Worm (Caenorhabditis elegans) whole organism, L4 larva: ENCODE data around the gene clec-52.

ENCODE experiments used
- D1046.2 ChIP-seq: fragments of 200-800 bp; sonication (Bioruptor generic); IDR thresholded peaks from 2 replicates; pipeline ENCODE4 v1.3.6; 2022; ENCODE audit warnings: missing genetic modification characterization, missing compliant biosample characterization
- F26F4.8 ChIP-seq: fragments of 200-800 bp; sonication (Bioruptor generic); conservative IDR thresholded peaks from 2 replicates; pipeline ENCODE4 v1.3.6; 2022; ENCODE audit warnings: missing genetic modification characterization, missing compliant biosample characterization
- F37D6.2 ChIP-seq: sonication (generic microtip); optimal IDR thresholded peaks from 2 replicates; lab custom pipeline; 2016; ENCODE audit warnings: mild to moderate bottlenecking, missing genetic modification characterization, missing compliant biosample characterization
- F44E2.7 ChIP-seq: fragments of 200-800 bp; sonication (Bioruptor generic); IDR thresholded peaks from 2 replicates; pipeline ENCODE4 v2.1.2; 2022; ENCODE audit warnings: missing genetic modification characterization, missing compliant biosample characterization
- T20F7.1 ChIP-seq: fragments of 200-800 bp; sonication (Bioruptor generic); optimal IDR thresholded peaks from 2 replicates; lab custom pipeline; 2018; ENCODE audit warnings: mild to moderate bottlenecking, missing genetic modification characterization, missing compliant biosample characterization
- T26A8.4 ChIP-seq: fragments of 200-800 bp; sonication (Bioruptor generic); IDR thresholded peaks from 2 replicates; pipeline ENCODE4 v1.3.6; 2022; ENCODE audit warnings: missing genetic modification characterization, missing compliant biosample characterization
- Y75B8A.6 ChIP-seq: fragments of 200-800 bp; sonication (Bioruptor generic); IDR thresholded peaks from 2 replicates; pipeline ENCODE4 v1.3.6; 2022; ENCODE audit warnings: missing genetic modification reagents, missing genetic modification characterization, missing compliant biosample characterization
- aha-1 ChIP-seq: fragments of 150-350 bp; peaks from one replicate; lab custom pipeline; 2014; ENCODE audit warnings: missing biosample characterization, missing genetic modification characterization
- daf-16 ChIP-seq, 3 experiments: sonication (generic microtip); optimal IDR thresholded peaks; 2 replicates each; lab custom pipeline; 2016 to 2017; ENCODE audit warnings: missing genetic modification characterization in 3 of 3, missing genetic modification reagents in 3 of 3, mild to moderate bottlenecking in 2 of 3, missing compliant biosample characterization in 2 of 3, missing biosample characterization in 1 of 3, moderate library complexity in 1 of 3
- dmd-6 ChIP-seq: fragments of 200-800 bp; sonication (Bioruptor generic); IDR thresholded peaks from 2 replicates; pipeline ENCODE4 v1.3.6; 2022; ENCODE audit warnings: missing genetic modification reagents, missing genetic modification characterization, missing compliant biosample characterization
- dpl-1 ChIP-seq: fragments of 150-350 bp; optimal IDR thresholded peaks from 2 replicates; lab custom pipeline; 2014; ENCODE audit warnings: missing biosample characterization, missing genetic modification reagents, missing genetic modification characterization
- dve-1 ChIP-seq: sonication (generic microtip); optimal IDR thresholded peaks from 2 replicates; lab custom pipeline; 2017; ENCODE audit warnings: antibody characterized with exemption, mild to moderate bottlenecking, missing genetic modification characterization, missing compliant biosample characterization; ENCODE audit not compliant: insufficient read depth
- egl-43 ChIP-seq: fragments of 200-800 bp; sonication (Bioruptor generic); IDR thresholded peaks from 2 replicates; pipeline ENCODE4 v1.3.6; 2022; ENCODE audit warnings: missing genetic modification reagents, missing genetic modification characterization, missing compliant biosample characterization
- gei-8 ChIP-seq: fragments of 200-800 bp; sonication (Bioruptor generic); optimal IDR thresholded peaks from 2 replicates; lab custom pipeline; 2018; ENCODE audit warnings: mild to moderate bottlenecking, missing genetic modification characterization, missing compliant biosample characterization
- hlh-11 ChIP-seq: fragments of 200-800 bp; sonication (Bioruptor generic); optimal IDR thresholded peaks from 2 replicates; lab custom pipeline; 2018; ENCODE audit warnings: mild to moderate bottlenecking, missing genetic modification characterization, missing compliant biosample characterization
- hlh-30 ChIP-seq: sonication (generic microtip); optimal IDR thresholded peaks from 2 replicates; lab custom pipeline; 2017; ENCODE audit warnings: antibody characterized with exemption, mild to moderate bottlenecking, missing genetic modification characterization, missing compliant biosample characterization; ENCODE audit not compliant: insufficient read depth
- lin-29 ChIP-seq: fragments of 200-800 bp; sonication (Bioruptor generic); IDR thresholded peaks from 2 replicates; pipeline ENCODE4 v1.3.6; 2022; ENCODE audit warnings: missing genetic modification reagents, missing genetic modification characterization, missing compliant biosample characterization
- lir-3 ChIP-seq: sonication (generic microtip); optimal IDR thresholded peaks from 2 replicates; lab custom pipeline; 2016; ENCODE audit warnings: mild to moderate bottlenecking, missing genetic modification characterization, missing compliant biosample characterization
- lsy-2 ChIP-seq, 2 experiments: fragments of 150-350 bp in 1 of 2; sonication (generic microtip) in 1 of 2; optimal IDR thresholded peaks; 2 replicates each; lab custom pipeline; 2014 to 2017; ENCODE audit warnings: missing biosample characterization in 2 of 2, missing genetic modification characterization in 2 of 2
- madf-9 ChIP-seq: fragments of 200-800 bp; sonication (Bioruptor generic); conservative IDR thresholded peaks from 2 replicates; pipeline ENCODE4 v1.3.6; 2022; ENCODE audit warnings: missing genetic modification reagents, missing genetic modification characterization, missing compliant biosample characterization
- mdl-1 ChIP-seq, 2 experiments: fragments of 150-350 bp in 1 of 2; sonication (generic microtip) in 1 of 2; optimal IDR thresholded peaks; 2 replicates each; lab custom pipeline; 2014 to 2017; ENCODE audit warnings: missing biosample characterization in 2 of 2, missing genetic modification characterization in 2 of 2
- mep-1 ChIP-seq: fragments of 150-350 bp; sonication (generic microtip); optimal IDR thresholded peaks from 3 replicates; lab custom pipeline; 2014; ENCODE audit warnings: missing biosample characterization, missing genetic modification characterization
- nhr-28 ChIP-seq: fragments of 150-350 bp; optimal IDR thresholded peaks from 2 replicates; lab custom pipeline; 2014; ENCODE audit warnings: missing biosample characterization, missing genetic modification characterization
- nhr-41 ChIP-seq: fragments of 200-800 bp; sonication (Bioruptor generic); IDR thresholded peaks from 2 replicates; pipeline ENCODE4 v1.3.6; 2022; ENCODE audit warnings: missing genetic modification reagents, missing genetic modification characterization, missing compliant biosample characterization
- nhr-48 ChIP-seq: sonication (generic microtip); optimal IDR thresholded peaks from 2 replicates; lab custom pipeline; 2016; ENCODE audit warnings: mild to moderate bottlenecking, missing genetic modification characterization, missing compliant biosample characterization
- nhr-76 ChIP-seq: fragments of 150-350 bp; optimal IDR thresholded peaks from 2 replicates; lab custom pipeline; 2014; ENCODE audit warnings: missing biosample characterization, missing genetic modification characterization
- pha-4 ChIP-seq, 2 experiments: fragments of 150-350 bp in 1 of 2; fragments of 200-800 bp in 1 of 2; sonication (Bioruptor generic) in 1 of 2; IDR thresholded peaks in 1 of 2; optimal IDR thresholded peaks in 1 of 2; 2 replicates each; pipeline versions ENCODE4 v1.3.6 to Lab custom; 2014 to 2022; ENCODE audit warnings: missing genetic modification characterization in 2 of 2, missing genetic modification reagents in 2 of 2, missing biosample characterization in 1 of 2, missing compliant biosample characterization in 1 of 2
- pqm-1 ChIP-seq: sonication (generic microtip); optimal IDR thresholded peaks from 2 replicates; lab custom pipeline; 2017; ENCODE audit warnings: missing biosample characterization, missing genetic modification characterization
- sdz-12 ChIP-seq: fragments of 200-800 bp; sonication (Bioruptor generic); optimal IDR thresholded peaks from 2 replicates; lab custom pipeline; 2018; ENCODE audit warnings: mild to moderate bottlenecking, missing genetic modification characterization, missing compliant biosample characterization
- spr-1 ChIP-seq: sonication (generic microtip); optimal IDR thresholded peaks from 2 replicates; lab custom pipeline; 2016; ENCODE audit warnings: mild to moderate bottlenecking, missing genetic modification characterization, missing compliant biosample characterization
- spr-3 ChIP-seq: fragments of 200-800 bp; sonication (Bioruptor generic); optimal IDR thresholded peaks from 2 replicates; lab custom pipeline; 2018; ENCODE audit warnings: mild to moderate bottlenecking, missing genetic modification characterization, missing compliant biosample characterization
- unc-130 ChIP-seq: sonication (generic microtip); optimal IDR thresholded peaks from 2 replicates; lab custom pipeline; 2016; ENCODE audit warnings: missing genetic modification reagents, missing genetic modification characterization, missing compliant biosample characterization
- unc-62 ChIP-seq, 3 experiments: fragments of 150-350 bp in 1 of 3; sonication (generic microtip); optimal IDR thresholded peaks in 2 of 3; peaks in 1 of 3; 1 replicate in 1 of 3; 2 replicates in 2 of 3; lab custom pipeline; 2014 to 2017; ENCODE audit warnings: missing biosample characterization in 3 of 3, missing genetic modification characterization in 3 of 3, missing genetic modification reagents in 3 of 3, missing genotype in 1 of 3
- zfp-3 ChIP-seq: fragments of 200-800 bp; sonication (Bioruptor generic); conservative IDR thresholded peaks from 2 replicates; pipeline ENCODE4 v1.3.6; 2022; ENCODE audit warnings: missing genetic modification reagents, missing genetic modification characterization, missing compliant biosample characterization

The clec-52 gene

ce11 chrIV:8148494-8148893 lies 20.1 kb downstream of the clec-52 start, which contains the start of gene pmk-1:
TSS of gene pmk-1 (plus strand) at chrIV:8148794.
- TF ChIP-seq F37D6.2 (tag; lab: Kevin White, UChicago) (no peak), dpl-1 (GFP tag; lab: Kevin White, UChicago) (no peak), T20F7.1 (GFP tag; lab: Kevin White, UChicago) (no peak), lin-29 (no peak), spr-3 (GFP tag; lab: Kevin White, UChicago) (no peak), gei-8 (GFP tag; lab: Kevin White, UChicago) (no peak), sdz-12 (GFP tag; lab: Kevin White, UChicago) (no peak), F44E2.7 (no peak), mep-1 (tag; lab: Kevin White, UChicago) (no peak), egl-43 (no peak), F26F4.8 (GFP tag; lab: Robert Waterston, UW) (no peak), pha-4 (GFP tag; IDR thresholded peaks at IDR 0.05; lab: Robert Waterston, UW) (no peak), pha-4 (tag; optimal IDR thresholded peaks at IDR 0.05; lab: Kevin White, UChicago) (no peak), lir-3 (tag; lab: Kevin White, UChicago) (no peak)

- TF ChIP-seq pqm-1 (tag; lab: Kevin White, UChicago): peak; percentile 23
- TF ChIP-seq nhr-76 (tag; lab: Kevin White, UChicago): no peak
- TF ChIP-seq aha-1 (tag; lab: Kevin White, UChicago): peak; percentile 83
- peak in 1 of 2 experiments; percentile 29 for TF ChIP-seq lsy-2 (tag; optimal IDR thresholded peaks at IDR 0.05; lab: Kevin White, UChicago)
- TF ChIP-seq mdl-1 (tag; optimal IDR thresholded peaks at IDR 0.05; lab: Kevin White, UChicago): peak; percentile 81 to 90
- TF ChIP-seq unc-62 (GFP tag; optimal IDR thresholded peaks at IDR 0.05 in 1 of 2; lab: Kevin White, UChicago): peak in 1 of 2 experiments; percentile 40
- no peak for TF ChIP-seq unc-62 (tag; optimal IDR thresholded peaks at IDR 0.05; lab: Kevin White, UChicago)
- no peak for TF ChIP-seq D1046.2 (GFP tag; lab: Robert Waterston, UW)
- peak; percentile 93 for TF ChIP-seq hlh-30
- TF ChIP-seq nhr-28 (tag; lab: Kevin White, UChicago): peak; percentile 54
- TF ChIP-seq nhr-41: no peak
- no peak for TF ChIP-seq nhr-48
- TF ChIP-seq zfp-3 (GFP tag; lab: Robert Waterston, UW): 0 out of 2 replicates have a peak, but pooled peaks have one; percentile 21
- TF ChIP-seq hlh-11 (tag; lab: Kevin White, UChicago): peak; percentile 17
- peak; percentile 38 for TF ChIP-seq mep-1 (tag; lab: Kevin White, UChicago)
- no peak for TF ChIP-seq unc-130 (GFP tag; lab: Kevin White, UChicago)
- TF ChIP-seq dve-1: peak; percentile 91
- TF ChIP-seq madf-9 (GFP tag; lab: Robert Waterston, UW): no peak
- no peak for TF ChIP-seq Y75B8A.6
- TF ChIP-seq daf-16 (GFP tag; optimal IDR thresholded peaks at IDR 0.05; lab: Kevin White, UChicago): no peak
- peak; percentile 77 for TF ChIP-seq daf-16 (tag; optimal IDR thresholded peaks at IDR 0.05; lab: Kevin White, UChicago)
- TF ChIP-seq, all 104 proteins: peak for 12
Measured at ce11 chrIV:8146283-8146682, 22.3 kb downstream of the clec-52 start.

ce11 chrIV:8144341-8144740 lies 24.2 kb downstream of the clec-52 start:
- peak; percentile 20; the same call in 1 of the 2 replicates for TF ChIP-seq T26A8.4 (GFP tag; lab: Robert Waterston, UW)
- no peak for TF ChIP-seq dmd-6 (GFP tag; lab: Robert Waterston, UW)
- no peak for TF ChIP-seq unc-62 (GFP tag; optimal IDR thresholded peaks at IDR 0.05 in 1 of 2; lab: Kevin White, UChicago)
- TF ChIP-seq unc-62 (tag; optimal IDR thresholded peaks at IDR 0.05; lab: Kevin White, UChicago): no peak
- TF ChIP-seq spr-1 (tag; lab: Kevin White, UChicago): no peak
- no peak for TF ChIP-seq lin-29
- TF ChIP-seq aha-1 (tag; lab: Kevin White, UChicago): peak; percentile 13
